Fruit fly (Drosophila melanogaster) whole organism, prepupa: ENCODE results near the gene CG5568.

Experiments
- CG15336 ChIP-seq: fragments of 200-800 bp; sonication (Bioruptor generic); IDR thresholded peaks from 2 replicates; pipeline ENCODE4 v1.3.6; 2022; ENCODE audit warnings: missing biosample characterization, missing genetic modification characterization
- CG1621 ChIP-seq: fragments of 200-800 bp; sonication (Bioruptor generic); optimal IDR thresholded peaks from 3 replicates; lab custom pipeline; 2018; ENCODE audit warnings: missing biosample characterization, mild to moderate bottlenecking, missing genetic modification characterization
- CG31627 ChIP-seq: fragments of 200-800 bp; sonication (Bioruptor generic); optimal IDR thresholded peaks from 3 replicates; lab custom pipeline; 2016; ENCODE audit warnings: missing biosample characterization, missing genetic modification characterization
- CG6163 ChIP-seq: fragments of 200-800 bp; sonication (Bioruptor generic); IDR thresholded peaks from 3 replicates; pipeline ENCODE4 v1.3.6; 2022; ENCODE audit warnings: missing biosample characterization, missing genetic modification characterization
- CG8119 ChIP-seq: fragments of 200-800 bp; sonication (Bioruptor generic); IDR thresholded peaks from 3 replicates; pipeline ENCODE4 v1.3.6; 2022; ENCODE audit warnings: missing biosample characterization, missing genetic modification characterization
- Ets96B ChIP-seq: fragments of 200-800 bp; optimal IDR thresholded peaks from 2 replicates; lab custom pipeline; 2019; ENCODE audit warnings: missing biosample characterization, mild to moderate bottlenecking, missing genetic modification characterization, moderate library complexity
- Hr38 ChIP-seq: sonication (Bioruptor generic); optimal IDR thresholded peaks from 2 replicates; lab custom pipeline; 2016; ENCODE audit warnings: missing biosample characterization, missing genetic modification characterization
- Sox15 ChIP-seq: fragments of 200-800 bp; sonication (Bioruptor generic); optimal IDR thresholded peaks from 3 replicates; lab custom pipeline; 2016; ENCODE audit warnings: missing biosample characterization, missing genetic modification characterization
- fd85E ChIP-seq: fragments of 200-800 bp; sonication (Bioruptor generic); optimal IDR thresholded peaks from 3 replicates; lab custom pipeline; 2016; ENCODE audit warnings: missing biosample characterization, missing genetic modification characterization
- fkh ChIP-seq: fragments of 200-800 bp; sonication (Bioruptor generic); optimal IDR thresholded peaks from 3 replicates; lab custom pipeline; 2017; ENCODE audit warnings: missing biosample characterization, mild to moderate bottlenecking, missing genetic modification characterization, moderate library complexity
- lz ChIP-seq: fragments of 200-800 bp; sonication (Bioruptor generic); optimal IDR thresholded peaks from 3 replicates; lab custom pipeline; 2016; ENCODE audit warnings: missing biosample characterization, missing genetic modification characterization
- topi ChIP-seq: fragments of 200-800 bp; sonication (Bioruptor generic); optimal IDR thresholded peaks from 3 replicates; lab custom pipeline; 2016; ENCODE audit warnings: missing biosample characterization, missing genetic modification characterization

dm6 chr3L:5823763-5824445, 47.4 kb upstream of the CG5568 start:
- TF ChIP-seq Hr38 (GFP tag; lab: Kevin White, UChicago) (no peak), CG8119 (GFP tag; lab: Robert Waterston, UW) (no peak), Sox15 (no peak), lz (GFP tag; lab: Kevin White, UChicago) (peak; percentile 9), fkh (peak; percentile 97), fd85E (GFP tag; lab: Kevin White, UChicago) (no peak), CG1621 (peak; percentile 15), topi (GFP tag; lab: Kevin White, UChicago) (no peak), CG15336 (no peak), CG6163 (GFP tag; lab: Robert Waterston, UW) (peak; percentile 53; the same call in 1 of the 3 replicates), CG31627 (GFP tag; lab: Kevin White, UChicago) (no peak), Ets96B (tag; lab: Kevin White, UChicago) (no peak)
